Worm (Caenorhabditis elegans) whole organism, late embryonic: ENCODE data around the gene rpl-21.

ENCODE experiments used
- K02D7.2 ChIP-seq: sonication (generic microtip); optimal IDR thresholded peaks from 2 replicates; lab custom pipeline; 2017; ENCODE audit warnings: mild to moderate bottlenecking, missing genetic modification characterization, missing compliant biosample characterization
- T23F11.4 ChIP-seq: fragments of 200-800 bp; sonication (Bioruptor generic); optimal IDR thresholded peaks from 2 replicates; lab custom pipeline; 2018; ENCODE audit warnings: mild to moderate bottlenecking, missing genetic modification characterization, missing compliant biosample characterization
- ceh-6 ChIP-seq: fragments of 200-800 bp; sonication (Bioruptor generic); optimal IDR thresholded peaks from 2 replicates; lab custom pipeline; 2018; ENCODE audit warnings: mild to moderate bottlenecking, missing genetic modification characterization, missing compliant biosample characterization
- fax-1 ChIP-seq: sonication (generic microtip); optimal IDR thresholded peaks from 2 replicates; lab custom pipeline; 2016; ENCODE audit warnings: missing genotype, missing genetic modification characterization, missing compliant biosample characterization
- hlh-6 ChIP-seq: sonication (generic microtip); optimal IDR thresholded peaks from 2 replicates; lab custom pipeline; 2016; ENCODE audit warnings: missing genotype, missing genetic modification characterization, missing compliant biosample characterization
- madf-2 ChIP-seq: sonication (generic microtip); optimal IDR thresholded peaks from 2 replicates; lab custom pipeline; 2017; ENCODE audit warnings: missing genetic modification characterization, missing compliant biosample characterization
- nhr-11 ChIP-seq: fragments of 150-350 bp; optimal IDR thresholded peaks from 2 replicates; lab custom pipeline; 2014; ENCODE audit warnings: missing biosample characterization, missing genetic modification characterization
- pqm-1 ChIP-seq: sonication (generic microtip); optimal IDR thresholded peaks from 2 replicates; lab custom pipeline; 2016; ENCODE audit warnings: missing genetic modification characterization, missing compliant biosample characterization
- tbx-2 ChIP-seq: sonication (generic microtip); optimal IDR thresholded peaks from 2 replicates; lab custom pipeline; 2016; ENCODE audit warnings: missing genetic modification characterization, missing compliant biosample characterization

DNA sequence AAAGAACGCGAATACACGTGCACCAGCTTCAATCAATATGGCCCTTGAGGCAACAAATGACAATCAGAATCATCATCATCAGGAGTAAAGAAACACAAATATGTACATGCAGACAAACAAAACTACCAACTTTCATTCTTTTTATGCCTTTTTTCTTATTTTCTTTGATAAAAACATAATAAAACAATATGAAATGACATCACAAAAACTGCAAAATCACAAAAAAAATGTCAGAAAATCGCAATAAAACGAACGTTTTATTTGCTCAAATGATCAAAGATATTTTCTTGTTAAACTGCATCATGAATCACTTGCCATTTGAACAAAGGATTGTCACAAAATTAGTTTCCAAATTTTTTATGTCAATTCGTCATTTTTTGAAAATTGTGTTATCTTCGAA lies 24.4 kb upstream of the rpl-21 start:
- TF ChIP-seq pqm-1 (tag; lab: Kevin White, UChicago) (no peak), fax-1 (tag; lab: Kevin White, UChicago) (no peak), madf-2 (no peak), T23F11.4 (no peak), nhr-11 (tag; lab: Kevin White, UChicago) (no peak), hlh-6 (tag; lab: Kevin White, UChicago) (no peak), ceh-6 (GFP tag; lab: Kevin White, UChicago) (no peak), K02D7.2 (tag; lab: Kevin White, UChicago) (no peak), tbx-2 (no peak)
